Worm (Caenorhabditis elegans) whole organism, mixed stage, embryonic: ENCODE measurements around the gene trmt-10C.2.

Source experiments
- bed-3 ChIP-seq: fragments of 200-800 bp; sonication (Bioruptor generic); optimal IDR thresholded peaks from 3 replicates; lab custom pipeline; 2018; ENCODE audit warnings: mild to moderate bottlenecking, missing genetic modification characterization, moderate library complexity, missing compliant biosample characterization
- elt-3 ChIP-seq: fragments of 150-350 bp; optimal IDR thresholded peaks from 2 replicates; lab custom pipeline; 2014; ENCODE audit warnings: missing biosample characterization, missing genetic modification characterization
- lin-13 ChIP-seq: fragments of 150-350 bp; optimal IDR thresholded peaks from 2 replicates; lab custom pipeline; 2014; ENCODE audit warnings: missing biosample characterization, missing genetic modification characterization
- lsy-2 ChIP-seq: fragments of 150-350 bp; optimal IDR thresholded peaks from 2 replicates; lab custom pipeline; 2014; ENCODE audit warnings: missing biosample characterization, missing genetic modification characterization
- nhr-237 ChIP-seq: fragments of 150-350 bp; optimal IDR thresholded peaks from 2 replicates; lab custom pipeline; 2014; ENCODE audit warnings: missing biosample characterization, missing genetic modification characterization
- nhr-28 ChIP-seq: fragments of 150-350 bp; optimal IDR thresholded peaks from 2 replicates; lab custom pipeline; 2014; ENCODE audit warnings: missing biosample characterization, missing genetic modification characterization
- pha-4 ChIP-seq: fragments of 150-350 bp; optimal IDR thresholded peaks from 2 replicates; lab custom pipeline; 2018; ENCODE audit warnings: missing biosample characterization, missing genetic modification reagents, missing genetic modification characterization
- snpc-4 ChIP-seq: fragments of 150-350 bp; optimal IDR thresholded peaks from 2 replicates; lab custom pipeline; 2014; ENCODE audit warnings: missing biosample characterization, missing genetic modification characterization
- unc-39 ChIP-seq: fragments of 150-350 bp; optimal IDR thresholded peaks from 2 replicates; lab custom pipeline; 2014; ENCODE audit warnings: missing biosample characterization, missing genetic modification characterization
- ztf-11 ChIP-seq: fragments of 150-350 bp; optimal IDR thresholded peaks from 2 replicates; lab custom pipeline; 2014; ENCODE audit warnings: missing biosample characterization, missing genetic modification characterization

ce11 chrIII:6298131-6298530 lies 48.0 kb upstream of the trmt-10C.2 start, which contains the start of gene F47D12.3:
- TF ChIP-seq lsy-2 = no peak
- TF ChIP-seq bed-3 (GFP tag; lab: Kevin White, UChicago) = no peak
- no peak for TF ChIP-seq snpc-4 (tag; lab: Kevin White, UChicago)
- TF ChIP-seq unc-39 = no peak
- no peak for TF ChIP-seq lin-13 (tag; lab: Kevin White, UChicago)
- no peak for TF ChIP-seq ztf-11 (tag; lab: Kevin White, UChicago)
- TF ChIP-seq nhr-28 (tag; lab: Kevin White, UChicago) = no peak
- TF ChIP-seq pha-4 = no peak
- TF ChIP-seq elt-3 (tag; lab: Kevin White, UChicago) = no peak
- TF ChIP-seq nhr-237 (tag; lab: Kevin White, UChicago) = no peak
